Worm (Caenorhabditis elegans): Measurements from ENCODE around the gene srd-38.

ce11 chrX:13246668-13247358 lies 44.8 kb upstream of the srd-38 start:
- no peak for TF ChIP-seq unc-39 (tag; optimal IDR thresholded peaks at IDR 0.05)
- TF ChIP-seq elt-2 (tag; optimal IDR thresholded peaks at IDR 0.05): peak; percentile 2
